Worm (Caenorhabditis elegans) whole organism, L1 larva: ENCODE data around the gene nphp-4.

Experiments
- C04F5.9 ChIP-seq: sonication (generic microtip); optimal IDR thresholded peaks from 2 replicates; lab custom pipeline; 2016; ENCODE audit warnings: missing genetic modification characterization, missing compliant biosample characterization
- C34B4.2 ChIP-seq: sonication (generic microtip); optimal IDR thresholded peaks from 2 replicates; lab custom pipeline; 2017; ENCODE audit warnings: mild to moderate bottlenecking, missing genetic modification characterization, missing compliant biosample characterization
- ama-1 ChIP-seq: fragments of 150-350 bp; optimal IDR thresholded peaks from 2 replicates; lab custom pipeline; 2014
- blmp-1 ChIP-seq: fragments of 150-350 bp; optimal IDR thresholded peaks from 2 replicates; lab custom pipeline; 2014; ENCODE audit warnings: missing biosample characterization, missing genetic modification characterization
- ceh-63 ChIP-seq: fragments of 200-800 bp; sonication (Bioruptor generic); optimal IDR thresholded peaks from 2 replicates; lab custom pipeline; 2018; ENCODE audit warnings: mild to moderate bottlenecking, missing genetic modification characterization, missing compliant biosample characterization
- ces-1 ChIP-seq: fragments of 150-350 bp; optimal IDR thresholded peaks from 2 replicates; lab custom pipeline; 2014; ENCODE audit warnings: missing biosample characterization, missing genetic modification reagents, missing genetic modification characterization
- dsc-1 ChIP-seq: sonication (generic microtip); optimal IDR thresholded peaks from 2 replicates; lab custom pipeline; 2016; ENCODE audit warnings: mild to moderate bottlenecking, missing genetic modification characterization, missing compliant biosample characterization
- egl-27 ChIP-seq, 2 experiments: fragments of 150-350 bp in 1 of 2; sonication (generic microtip); optimal IDR thresholded peaks; 3 replicates each; lab custom pipeline; 2017 to 2018; ENCODE audit warnings: missing biosample characterization in 2 of 2, missing genetic modification characterization in 2 of 2, missing genetic modification reagents in 2 of 2
- elt-3 ChIP-seq, 6 experiments: fragments of 150-350 bp in 1 of 6; sonication (generic microtip); optimal IDR thresholded peaks; 2 replicates each; lab custom pipeline; 2017 to 2018; ENCODE audit warnings: missing biosample characterization in 6 of 6, missing genetic modification characterization in 6 of 6, inconsistent platforms in 1 of 6
- ets-5 ChIP-seq: fragments of 200-800 bp; sonication (Bioruptor generic); IDR thresholded peaks from 2 replicates; pipeline ENCODE4 v1.3.6; 2022; ENCODE audit warnings: missing genetic modification characterization, missing compliant biosample characterization
- fkh-10 ChIP-seq: sonication (generic microtip); optimal IDR thresholded peaks from 2 replicates; lab custom pipeline; 2017; ENCODE audit warnings: missing biosample characterization, missing genetic modification reagents, missing genetic modification characterization
- grh-1 ChIP-seq: fragments of 200-800 bp; sonication (Bioruptor generic); IDR thresholded peaks from 2 replicates; pipeline ENCODE4 v1.3.6; 2022; ENCODE audit warnings: missing genetic modification reagents, missing genetic modification characterization, missing compliant biosample characterization
- jun-1 ChIP-seq: fragments of 150-350 bp; optimal IDR thresholded peaks from 2 replicates; lab custom pipeline; 2014; ENCODE audit warnings: missing biosample characterization, missing genetic modification reagents, missing genetic modification characterization
- lin-14 ChIP-seq: fragments of 200-800 bp; sonication (Bioruptor generic); optimal IDR thresholded peaks from 2 replicates; lab custom pipeline; 2018; ENCODE audit warnings: mild to moderate bottlenecking, missing genetic modification characterization, moderate library complexity, missing compliant biosample characterization
- lin-15B ChIP-seq: fragments of 150-350 bp; sonication (generic microtip); optimal IDR thresholded peaks from 3 replicates; lab custom pipeline; 2014; ENCODE audit warnings: missing biosample characterization, missing genetic modification characterization
- lin-35 ChIP-seq, 2 experiments: fragments of 150-350 bp; optimal IDR thresholded peaks; 2 replicates each; lab custom pipeline; 2014; ENCODE audit warnings: missing biosample characterization in 2 of 2, missing genetic modification characterization in 2 of 2, missing genetic modification reagents in 2 of 2
- lin-39 ChIP-seq: fragments of 150-350 bp; optimal IDR thresholded peaks from 2 replicates; lab custom pipeline; 2014; ENCODE audit warnings: missing biosample characterization, missing genetic modification reagents, missing genetic modification characterization
- lsy-2 ChIP-seq, 2 experiments: fragments of 150-350 bp; optimal IDR thresholded peaks; 2 replicates each; lab custom pipeline; 2014; ENCODE audit warnings: missing biosample characterization in 2 of 2, missing genetic modification characterization in 2 of 2
- mab-9 ChIP-seq: fragments of 200-800 bp; sonication (Bioruptor generic); IDR thresholded peaks from 2 replicates; pipeline ENCODE4 v1.3.6; 2022; ENCODE audit warnings: missing genetic modification reagents, missing genetic modification characterization, missing compliant biosample characterization
- nhr-19 ChIP-seq: fragments of 200-800 bp; sonication (Bioruptor generic); conservative IDR thresholded peaks from 2 replicates; pipeline ENCODE4 v1.3.6; 2022; ENCODE audit warnings: missing genetic modification characterization, missing compliant biosample characterization
- nhr-20 ChIP-seq: sonication (generic microtip); optimal IDR thresholded peaks from 2 replicates; lab custom pipeline; 2016; ENCODE audit warnings: mild to moderate bottlenecking, missing genetic modification characterization, missing compliant biosample characterization
- nhr-237 ChIP-seq: fragments of 150-350 bp; optimal IDR thresholded peaks from 2 replicates; lab custom pipeline; 2014; ENCODE audit warnings: missing biosample characterization, missing genetic modification characterization
- nhr-28 ChIP-seq: fragments of 150-350 bp; optimal IDR thresholded peaks from 2 replicates; lab custom pipeline; 2014; ENCODE audit warnings: missing biosample characterization, missing genetic modification characterization
- nhr-47 ChIP-seq: sonication (generic microtip); optimal IDR thresholded peaks from 2 replicates; lab custom pipeline; 2016; ENCODE audit warnings: mild to moderate bottlenecking, missing genetic modification characterization, moderate library complexity, missing compliant biosample characterization
- nhr-71 ChIP-seq: sonication (generic microtip); optimal IDR thresholded peaks from 2 replicates; lab custom pipeline; 2016; ENCODE audit warnings: mild to moderate bottlenecking, missing genetic modification characterization, moderate library complexity, missing compliant biosample characterization
- nhr-77 ChIP-seq: fragments of 150-350 bp; optimal IDR thresholded peaks from 2 replicates; lab custom pipeline; 2014; ENCODE audit warnings: missing biosample characterization, missing genetic modification characterization
- nhr-85 ChIP-seq: sonication (generic microtip); peaks from one replicate; lab custom pipeline; 2016; ENCODE audit warnings: missing genetic modification characterization, inconsistent platforms, missing compliant biosample characterization
- nhr-90 ChIP-seq: sonication (generic microtip); optimal IDR thresholded peaks from 2 replicates; lab custom pipeline; 2016; ENCODE audit warnings: mild to moderate bottlenecking, missing genetic modification characterization, missing compliant biosample characterization; ENCODE audit not compliant: poor library complexity
- pag-3 ChIP-seq: sonication (generic microtip); optimal IDR thresholded peaks from 2 replicates; lab custom pipeline; 2017; ENCODE audit warnings: missing genetic modification characterization, mild to moderate bottlenecking, missing compliant biosample characterization, antibody characterized with exemption, borderline replicate concordance; ENCODE audit not compliant: insufficient read depth
- pqm-1 ChIP-seq: sonication (generic microtip); optimal IDR thresholded peaks from 3 replicates; lab custom pipeline; 2017; ENCODE audit warnings: missing biosample characterization, missing genetic modification characterization
- rnt-1 ChIP-seq: sonication (generic microtip); optimal IDR thresholded peaks from 2 replicates; lab custom pipeline; 2016; ENCODE audit warnings: mild to moderate bottlenecking, missing genetic modification characterization, moderate library complexity, missing compliant biosample characterization
- snpc-4 ChIP-seq: fragments of 150-350 bp; optimal IDR thresholded peaks from 2 replicates; lab custom pipeline; 2014; ENCODE audit warnings: missing biosample characterization, missing genetic modification characterization
- snu-23 ChIP-seq: sonication (generic microtip); optimal IDR thresholded peaks from 2 replicates; lab custom pipeline; 2016; ENCODE audit warnings: missing genetic modification characterization, missing compliant biosample characterization
- swsn-7 ChIP-seq: sonication (generic microtip); optimal IDR thresholded peaks from 2 replicates; lab custom pipeline; 2016; ENCODE audit warnings: missing genetic modification characterization, missing compliant biosample characterization
- tbx-2 ChIP-seq: sonication (generic microtip); optimal IDR thresholded peaks from 2 replicates; lab custom pipeline; 2016; ENCODE audit warnings: missing genetic modification characterization, missing compliant biosample characterization
- unc-30 ChIP-seq: sonication (generic microtip); optimal IDR thresholded peaks from 2 replicates; lab custom pipeline; 2017; ENCODE audit warnings: missing biosample characterization, missing genetic modification characterization
- unc-62 ChIP-seq: fragments of 150-350 bp; optimal IDR thresholded peaks from 2 replicates; lab custom pipeline; 2014; ENCODE audit warnings: missing biosample characterization, missing genetic modification reagents, missing genetic modification characterization
- unc-86 ChIP-seq: sonication (generic microtip); optimal IDR thresholded peaks from 2 replicates; lab custom pipeline; 2016; ENCODE audit warnings: missing genetic modification characterization, missing compliant biosample characterization
- ztf-11 ChIP-seq, 2 experiments: sonication (generic microtip); optimal IDR thresholded peaks; 2 replicates each; lab custom pipeline; 2016 to 2017; ENCODE audit warnings: missing genetic modification characterization in 2 of 2, missing biosample characterization in 1 of 2, missing compliant biosample characterization in 1 of 2

Gene nphp-4

DNA sequence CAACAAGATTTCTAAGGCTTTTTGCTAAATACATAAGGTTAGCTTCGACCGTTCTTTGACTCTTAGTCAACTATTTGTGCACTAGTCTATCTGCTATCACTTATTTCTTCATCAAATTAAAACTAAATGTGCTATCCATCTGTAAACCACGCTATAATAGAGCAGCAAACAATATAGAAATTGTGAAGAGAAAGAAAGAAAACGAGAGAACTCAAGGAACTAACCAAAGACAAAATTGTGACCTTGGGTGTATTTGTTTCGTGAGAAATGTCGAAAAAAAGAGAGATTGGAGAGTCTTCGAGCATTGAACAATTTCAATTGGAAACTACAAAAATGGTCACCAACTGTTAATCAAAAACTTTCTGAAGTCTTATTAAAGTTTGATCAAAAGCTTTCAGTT lies 41.6 kb upstream of the nphp-4 start (continued):
- TF ChIP-seq nhr-71: peak; percentile 64
- no peak for TF ChIP-seq pqm-1 (tag; lab: Kevin White, UChicago)
- no peak for TF ChIP-seq jun-1 (tag; lab: Kevin White, UChicago)
- peak; percentile 68 for TF ChIP-seq nhr-20 (tag; lab: Kevin White, UChicago)
- peak; percentile 27 for TF ChIP-seq nhr-90 (tag; lab: Kevin White, UChicago)
- TF ChIP-seq lin-35 (GFP tag; optimal IDR thresholded peaks at IDR 0.05; lab: Kevin White, UChicago): peak in 1 of 2 experiments; percentile 11
- TF ChIP-seq lin-39 (tag; lab: Kevin White, UChicago): no peak
- no peak for TF ChIP-seq mab-9 (GFP tag; lab: Robert Waterston, UW)
- TF ChIP-seq swsn-7 (tag; lab: Kevin White, UChicago): no peak
- TF ChIP-seq ama-1 (lab: Kevin White, UChicago): no peak
- TF ChIP-seq snpc-4 (tag; lab: Kevin White, UChicago): no peak
- no peak for TF ChIP-seq blmp-1
- no peak for TF ChIP-seq unc-62
- no peak for TF ChIP-seq ceh-63 (GFP tag; lab: Kevin White, UChicago)
- no peak for TF ChIP-seq unc-86 (tag; lab: Kevin White, UChicago)
- no peak for TF ChIP-seq nhr-237 (tag; lab: Kevin White, UChicago)
- TF ChIP-seq ztf-11 (tag; optimal IDR thresholded peaks at IDR 0.05; lab: Kevin White, UChicago): no peak
- no peak for TF ChIP-seq egl-27 (tag; optimal IDR thresholded peaks at IDR 0.05; lab: Kevin White, UChicago)
- TF ChIP-seq nhr-77: peak; percentile 2
- no peak for TF ChIP-seq pag-3 (tag; lab: Kevin White, UChicago)
- no peak for TF ChIP-seq lin-15B (tag; lab: Kevin White, UChicago)
- peak; percentile 40 for TF ChIP-seq snu-23 (GFP tag; lab: Kevin White, UChicago)
- TF ChIP-seq ces-1: no peak
- TF ChIP-seq tbx-2 (tag; lab: Kevin White, UChicago): peak; percentile 48

DNA sequence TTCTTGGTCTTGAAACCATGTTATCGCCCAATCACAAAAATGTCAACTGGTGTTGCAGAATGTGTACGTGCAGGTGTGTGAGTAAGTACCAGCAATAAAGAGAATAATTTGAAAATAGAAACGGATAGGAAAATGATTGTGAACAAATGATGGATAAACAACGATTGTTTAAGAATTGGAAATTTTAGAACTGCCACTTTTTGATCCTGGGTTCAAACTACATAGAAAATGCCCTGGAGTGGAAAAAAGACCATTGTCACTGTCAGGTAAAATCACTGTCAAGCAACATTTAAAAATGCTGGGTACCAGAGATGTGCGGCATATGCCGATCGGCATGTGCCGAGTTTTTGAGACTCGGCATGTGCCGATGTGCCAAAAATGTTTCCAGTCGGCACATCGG lies 39.7 kb upstream of the nphp-4 start:
- TF ChIP-seq nhr-19 (peak; percentile 33; the same call in 1 of the 2 replicates), nhr-28 (tag; lab: Kevin White, UChicago) (no peak), elt-3 (tag; optimal IDR thresholded peaks at IDR 0.05; lab: Kevin White, UChicago) (peak in 2 of 6 experiments; percentile 22 to 36), unc-30 (tag; lab: Kevin White, UChicago) (no peak), lin-35 (GFP tag; optimal IDR thresholded peaks at IDR 0.05; lab: Kevin White, UChicago) (peak in 1 of 2 experiments; percentile 6), nhr-85 (tag; lab: Kevin White, UChicago) (peak; percentile 69), nhr-47 (no peak), blmp-1 (peak; percentile 8), unc-86 (tag; lab: Kevin White, UChicago) (no peak), lsy-2 (tag; optimal IDR thresholded peaks at IDR 0.05; lab: Kevin White, UChicago) (peak in 1 of 2 experiments; percentile 15), egl-27 (tag; optimal IDR thresholded peaks at IDR 0.05; lab: Kevin White, UChicago) (no peak), lin-14 (peak; percentile 49), fkh-10 (GFP tag; lab: Kevin White, UChicago) (no peak), pqm-1 (tag; lab: Kevin White, UChicago) (no peak), C04F5.9 (tag; lab: Kevin White, UChicago) (no peak), tbx-2 (tag; lab: Kevin White, UChicago) (no peak), dsc-1 (no peak), C34B4.2 (tag; lab: Kevin White, UChicago) (no peak), nhr-71 (peak; percentile 46), grh-1 (0 out of 2 replicates have a peak, but pooled peaks have one; percentile 29), snu-23 (GFP tag; lab: Kevin White, UChicago) (peak; percentile 35), rnt-1 (tag; lab: Kevin White, UChicago) (no peak), ets-5 (GFP tag; lab: Robert Waterston, UW) (no peak), nhr-20 (tag; lab: Kevin White, UChicago) (peak; percentile 9), unc-62 (no peak)

DNA sequence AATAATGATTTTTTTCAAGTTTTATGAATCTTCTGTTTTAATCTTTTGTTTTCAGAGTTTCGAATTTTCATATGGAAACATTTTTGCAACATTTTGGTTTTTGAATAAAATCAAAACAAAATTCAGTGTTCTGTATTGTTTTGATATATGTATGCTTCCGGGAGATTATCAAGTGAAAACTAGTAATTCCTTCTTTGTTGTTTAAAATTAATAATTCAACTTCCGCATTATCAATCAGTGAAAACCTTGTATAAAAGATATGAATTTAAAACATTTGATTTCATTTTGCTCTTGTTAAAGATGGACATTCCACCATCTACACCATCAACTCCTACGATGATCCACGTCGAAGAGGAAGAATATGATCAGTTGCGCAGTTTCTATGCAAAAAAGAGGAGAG lies 36.2 kb upstream of the nphp-4 start, which contains the start of gene sulp-5:
TSS of gene sulp-5 (plus strand) at position 301 of the 400 bp plus-strand sequence.
- TF ChIP-seq nhr-47: no peak
- peak; percentile 41 for TF ChIP-seq nhr-85 (tag; lab: Kevin White, UChicago)
